Worm (Caenorhabditis elegans) whole organism, L4 larva: ENCODE results near the gene fbxb-3.
A peak's percentile ranks its signal among the peaks of the same experiment; 100 is the strongest.

Experiments used
- F10B5.3 ChIP-seq: sonication (generic microtip); optimal IDR thresholded peaks from 2 replicates; lab custom pipeline; 2016; ENCODE audit warnings: mild to moderate bottlenecking, missing genetic modification characterization, missing compliant biosample characterization
- F44E2.7 ChIP-seq: fragments of 200-800 bp; sonication (Bioruptor generic); IDR thresholded peaks from 2 replicates; pipeline ENCODE4 v2.1.2; 2022; ENCODE audit warnings: missing genetic modification characterization, missing compliant biosample characterization
- T26A8.4 ChIP-seq: fragments of 200-800 bp; sonication (Bioruptor generic); IDR thresholded peaks from 2 replicates; pipeline ENCODE4 v1.3.6; 2022; ENCODE audit warnings: missing genetic modification characterization, missing compliant biosample characterization
- Y105C5A.15 ChIP-seq: fragments of 200-800 bp; sonication (Bioruptor generic); IDR thresholded peaks from 2 replicates; pipeline ENCODE4 v1.3.6; 2022; ENCODE audit warnings: missing genetic modification characterization, missing compliant biosample characterization
- Y48G9A.11 ChIP-seq: fragments of 200-800 bp; sonication (Bioruptor generic); IDR thresholded peaks from 2 replicates; pipeline ENCODE4 v1.3.6; 2022; ENCODE audit warnings: missing genetic modification reagents, missing genetic modification characterization, missing compliant biosample characterization
- Y5F2A.4 ChIP-seq: fragments of 200-800 bp; sonication (Bioruptor generic); optimal IDR thresholded peaks from 2 replicates; lab custom pipeline; 2018; ENCODE audit warnings: mild to moderate bottlenecking, missing genetic modification characterization, missing compliant biosample characterization
- ZK337.2 ChIP-seq: fragments of 200-800 bp; sonication (Bioruptor generic); IDR thresholded peaks from 2 replicates; pipeline ENCODE4 v1.3.6; 2022; ENCODE audit warnings: missing genetic modification reagents, missing genetic modification characterization, missing compliant biosample characterization
- aha-1 ChIP-seq: fragments of 150-350 bp; peaks from one replicate; lab custom pipeline; 2014; ENCODE audit warnings: missing biosample characterization, missing genetic modification characterization
- aly-2 ChIP-seq: sonication (generic microtip); optimal IDR thresholded peaks from 2 replicates; lab custom pipeline; 2018; ENCODE audit warnings: missing biosample characterization, missing genetic modification characterization
- ama-1 ChIP-seq: fragments of 150-350 bp; optimal IDR thresholded peaks from 2 replicates; lab custom pipeline; 2014; ENCODE audit warnings: inconsistent platforms, mixed read lengths
- arid-1 ChIP-seq: fragments of 200-800 bp; sonication (Bioruptor generic); conservative IDR thresholded peaks from 2 replicates; pipeline ENCODE4 v1.3.6; 2022; ENCODE audit warnings: missing genetic modification reagents, missing genetic modification characterization, missing compliant biosample characterization
- ceh-32 ChIP-seq: sonication (generic microtip); optimal IDR thresholded peaks from 2 replicates; lab custom pipeline; 2016; ENCODE audit warnings: mild to moderate bottlenecking, missing genetic modification characterization, missing compliant biosample characterization; ENCODE audit not compliant: poor library complexity
- ceh-82 ChIP-seq: sonication (generic microtip); optimal IDR thresholded peaks from 2 replicates; lab custom pipeline; 2017; ENCODE audit warnings: missing biosample characterization, missing genetic modification characterization
- ces-1 ChIP-seq: fragments of 150-350 bp; sonication (generic microtip); optimal IDR thresholded peaks from 4 replicates; lab custom pipeline; 2014; ENCODE audit warnings: missing biosample characterization, missing genetic modification reagents, missing genetic modification characterization
- cey-2 ChIP-seq: sonication (generic microtip); optimal IDR thresholded peaks from 3 replicates; lab custom pipeline; 2017; ENCODE audit warnings: missing genetic modification characterization, mild to moderate bottlenecking, missing compliant biosample characterization, antibody characterized with exemption, borderline replicate concordance; ENCODE audit not compliant: insufficient read depth
- daf-12 ChIP-seq: fragments of 150-350 bp; optimal IDR thresholded peaks from 2 replicates; lab custom pipeline; 2014; ENCODE audit warnings: missing biosample characterization, missing genetic modification reagents, missing genetic modification characterization
- daf-16 ChIP-seq, 3 experiments: sonication (generic microtip); optimal IDR thresholded peaks; 2 replicates each; lab custom pipeline; 2016 to 2017; ENCODE audit warnings: missing genetic modification characterization in 3 of 3, missing genetic modification reagents in 3 of 3, mild to moderate bottlenecking in 2 of 3, missing compliant biosample characterization in 2 of 3, missing biosample characterization in 1 of 3, moderate library complexity in 1 of 3
- daf-19 ChIP-seq: fragments of 200-800 bp; sonication (Bioruptor generic); conservative IDR thresholded peaks from 2 replicates; pipeline ENCODE4 v1.3.6; 2022; ENCODE audit warnings: missing genetic modification characterization, missing compliant biosample characterization
- dmd-9 ChIP-seq: fragments of 200-800 bp; sonication (Bioruptor generic); IDR thresholded peaks from 2 replicates; pipeline ENCODE4 v1.3.6; 2022; ENCODE audit warnings: missing genetic modification reagents, missing genetic modification characterization, missing compliant biosample characterization
- dpl-1 ChIP-seq: fragments of 150-350 bp; optimal IDR thresholded peaks from 2 replicates; lab custom pipeline; 2014; ENCODE audit warnings: missing biosample characterization, missing genetic modification reagents, missing genetic modification characterization
- dve-1 ChIP-seq: sonication (generic microtip); optimal IDR thresholded peaks from 2 replicates; lab custom pipeline; 2017; ENCODE audit warnings: antibody characterized with exemption, mild to moderate bottlenecking, missing genetic modification characterization, missing compliant biosample characterization; ENCODE audit not compliant: insufficient read depth
- fos-1 ChIP-seq: fragments of 150-350 bp; optimal IDR thresholded peaks from 2 replicates; lab custom pipeline; 2014; ENCODE audit warnings: missing biosample characterization, missing genetic modification characterization
- hif-1 ChIP-seq, 2 experiments: sonication (generic microtip); optimal IDR thresholded peaks; 2 replicates each; lab custom pipeline; 2016 to 2017; ENCODE audit warnings: missing compliant biosample characterization in 2 of 2, missing genetic modification characterization in 2 of 2, missing genetic modification reagents in 2 of 2, missing genotype in 2 of 2, mild to moderate bottlenecking in 1 of 2
- hlh-30 ChIP-seq: sonication (generic microtip); optimal IDR thresholded peaks from 2 replicates; lab custom pipeline; 2017; ENCODE audit warnings: antibody characterized with exemption, mild to moderate bottlenecking, missing genetic modification characterization, missing compliant biosample characterization; ENCODE audit not compliant: insufficient read depth
- jun-1 ChIP-seq: fragments of 150-350 bp; optimal IDR thresholded peaks from 2 replicates; lab custom pipeline; 2014; ENCODE audit warnings: missing biosample characterization, missing genetic modification reagents, missing genetic modification characterization
- lin-1 ChIP-seq: fragments of 200-800 bp; sonication (Bioruptor generic); IDR thresholded peaks from 2 replicates; pipeline ENCODE4 v1.3.6; 2022; ENCODE audit warnings: missing genetic modification reagents, missing genetic modification characterization, missing compliant biosample characterization
- lir-3 ChIP-seq: sonication (generic microtip); optimal IDR thresholded peaks from 2 replicates; lab custom pipeline; 2016; ENCODE audit warnings: mild to moderate bottlenecking, missing genetic modification characterization, missing compliant biosample characterization
- lsy-2 ChIP-seq, 2 experiments: fragments of 150-350 bp in 1 of 2; sonication (generic microtip) in 1 of 2; optimal IDR thresholded peaks; 2 replicates each; lab custom pipeline; 2014 to 2017; ENCODE audit warnings: missing biosample characterization in 2 of 2, missing genetic modification characterization in 2 of 2
- madf-5 ChIP-seq, 2 experiments: fragments of 200-800 bp; sonication (Bioruptor generic); IDR thresholded peaks; 2 replicates each; pipeline ENCODE4 v1.3.6; 2022; ENCODE audit warnings: missing compliant biosample characterization in 2 of 2, missing genetic modification characterization in 2 of 2
- madf-9 ChIP-seq: fragments of 200-800 bp; sonication (Bioruptor generic); conservative IDR thresholded peaks from 2 replicates; pipeline ENCODE4 v1.3.6; 2022; ENCODE audit warnings: missing genetic modification reagents, missing genetic modification characterization, missing compliant biosample characterization
- mdt-29 ChIP-seq: fragments of 200-800 bp; sonication (Bioruptor generic); IDR thresholded peaks from 2 replicates; pipeline ENCODE4 v1.3.6; 2022; ENCODE audit warnings: missing genetic modification reagents, missing genetic modification characterization, missing compliant biosample characterization
- mes-2 ChIP-seq: sonication (generic microtip); optimal IDR thresholded peaks from 2 replicates; lab custom pipeline; 2016; ENCODE audit warnings: missing genotype, mild to moderate bottlenecking, missing genetic modification characterization, missing compliant biosample characterization; ENCODE audit not compliant: poor library complexity, severe bottlenecking
- mxl-2 ChIP-seq: fragments of 200-800 bp; sonication (Bioruptor generic); conservative IDR thresholded peaks from 2 replicates; pipeline ENCODE4 v1.3.6; 2022; ENCODE audit warnings: missing genetic modification reagents, missing genetic modification characterization, missing compliant biosample characterization
- mxl-3 ChIP-seq: fragments of 200-800 bp; sonication (Bioruptor generic); optimal IDR thresholded peaks from 2 replicates; lab custom pipeline; 2018; ENCODE audit warnings: mild to moderate bottlenecking, missing genetic modification characterization, missing compliant biosample characterization
- nhr-111 ChIP-seq: fragments of 200-800 bp; sonication (Bioruptor generic); optimal IDR thresholded peaks from 2 replicates; lab custom pipeline; 2018; ENCODE audit warnings: mild to moderate bottlenecking, missing genetic modification characterization, missing compliant biosample characterization
- nhr-237 ChIP-seq: sonication (generic microtip); optimal IDR thresholded peaks from 2 replicates; lab custom pipeline; 2017; ENCODE audit warnings: missing biosample characterization, missing genetic modification characterization
- nhr-42 ChIP-seq: fragments of 200-800 bp; sonication (Bioruptor generic); IDR thresholded peaks from 2 replicates; pipeline ENCODE4 v1.3.6; 2022; ENCODE audit warnings: missing genetic modification characterization, missing compliant biosample characterization
- nhr-6 ChIP-seq: fragments of 150-350 bp; optimal IDR thresholded peaks from 2 replicates; lab custom pipeline; 2014; ENCODE audit warnings: missing biosample characterization, missing genetic modification characterization
- nhr-76 ChIP-seq: fragments of 150-350 bp; optimal IDR thresholded peaks from 2 replicates; lab custom pipeline; 2014; ENCODE audit warnings: missing biosample characterization, missing genetic modification characterization
- nhr-77 ChIP-seq: fragments of 150-350 bp; optimal IDR thresholded peaks from 2 replicates; lab custom pipeline; 2014; ENCODE audit warnings: missing biosample characterization, missing genetic modification characterization
- rbr-2 ChIP-seq: sonication (generic microtip); optimal IDR thresholded peaks from 2 replicates; lab custom pipeline; 2016; ENCODE audit warnings: missing genotype, missing genetic modification characterization, missing compliant biosample characterization
- snpc-4 ChIP-seq: fragments of 150-350 bp; optimal IDR thresholded peaks from 2 replicates; lab custom pipeline; 2014; ENCODE audit warnings: missing biosample characterization, missing genetic modification characterization
- unc-39 ChIP-seq: sonication (generic microtip); optimal IDR thresholded peaks from 2 replicates; lab custom pipeline; 2017; ENCODE audit warnings: missing biosample characterization, missing genetic modification characterization
- zfp-3 ChIP-seq: fragments of 200-800 bp; sonication (Bioruptor generic); conservative IDR thresholded peaks from 2 replicates; pipeline ENCODE4 v1.3.6; 2022; ENCODE audit warnings: missing genetic modification reagents, missing genetic modification characterization, missing compliant biosample characterization
- zip-2 ChIP-seq: fragments of 150-350 bp; optimal IDR thresholded peaks from 2 replicates; lab custom pipeline; 2014; ENCODE audit warnings: missing biosample characterization, missing genetic modification characterization
- ztf-11 ChIP-seq: fragments of 150-350 bp; optimal IDR thresholded peaks from 2 replicates; lab custom pipeline; 2014; ENCODE audit warnings: missing biosample characterization, missing genetic modification characterization

fbxb-3 gene

DNA sequence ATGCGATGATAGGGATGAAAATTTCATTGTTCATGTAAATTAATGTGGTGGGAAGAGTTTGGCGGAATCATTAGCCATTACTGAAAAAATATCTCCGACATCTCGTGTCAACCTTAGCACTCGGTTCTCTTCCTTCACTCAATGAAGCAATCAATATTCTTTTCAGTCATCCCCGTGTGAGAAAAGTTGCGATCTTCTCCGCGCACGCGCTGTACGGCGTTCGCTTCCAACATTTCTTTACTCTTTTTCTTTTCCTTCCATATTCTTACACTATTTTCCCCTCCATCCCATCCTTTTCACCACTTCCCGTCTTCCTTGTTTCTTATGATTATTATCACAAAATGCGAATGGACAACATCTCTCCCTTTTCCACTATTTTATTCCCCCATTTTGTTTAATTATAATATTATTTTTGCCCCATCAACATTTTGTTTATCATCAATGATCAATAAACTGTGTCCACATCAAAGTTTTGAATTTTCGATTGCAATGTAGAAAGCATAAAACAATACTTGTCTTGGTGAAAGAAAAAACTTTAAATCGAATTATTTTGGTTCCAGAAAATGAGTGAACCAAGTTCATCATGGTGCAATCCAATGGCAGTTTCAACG, 21.3 kb downstream of the fbxb-3 start, which contains the start of gene mob-1 (continued):
- no peak for TF ChIP-seq dpl-1 (GFP tag; lab: Kevin White, UChicago)
- no peak for TF ChIP-seq zip-2 (tag; lab: Kevin White, UChicago)
- peak; percentile 54 for TF ChIP-seq ama-1 (lab: Kevin White, UChicago)
- TF ChIP-seq mdt-29 (GFP tag; lab: Robert Waterston, UW): no peak
- TF ChIP-seq mes-2 (tag; lab: Kevin White, UChicago): peak; percentile 29
- peak; percentile 66 for TF ChIP-seq mxl-3
- TF ChIP-seq Y105C5A.15: no peak
- TF ChIP-seq madf-9: no peak
- TF ChIP-seq nhr-42 (GFP tag; lab: Robert Waterston, UW): no peak
- no peak for TF ChIP-seq ztf-11 (tag; lab: Kevin White, UChicago)
- TF ChIP-seq hif-1 (tag; optimal IDR thresholded peaks at IDR 0.05; lab: Kevin White, UChicago): no peak
- TF ChIP-seq F44E2.7 (GFP tag; lab: Robert Waterston, UW): no peak
- no peak for TF ChIP-seq nhr-76 (tag; lab: Kevin White, UChicago)
- no peak for TF ChIP-seq daf-12 (tag; lab: Kevin White, UChicago)
- peak; percentile 38 for TF ChIP-seq aha-1 (tag; lab: Kevin White, UChicago)
- TF ChIP-seq cey-2 (tag; lab: Kevin White, UChicago): no peak
- TF ChIP-seq jun-1: no peak
- no peak for TF ChIP-seq ces-1 (GFP tag; lab: Kevin White, UChicago)
- TF ChIP-seq lsy-2 (tag; optimal IDR thresholded peaks at IDR 0.05; lab: Kevin White, UChicago): peak in 1 of 2 experiments; percentile 31
- TF ChIP-seq dmd-9 (GFP tag; lab: Robert Waterston, UW): no peak
- no peak for TF ChIP-seq daf-19 (GFP tag; lab: Robert Waterston, UW)
- TF ChIP-seq mxl-2 (GFP tag; lab: Robert Waterston, UW): no peak
- TF ChIP-seq arid-1 (GFP tag; lab: Robert Waterston, UW): no peak
- peak; percentile 7 for TF ChIP-seq nhr-77 (tag; lab: Kevin White, UChicago)
- TF ChIP-seq, all 104 proteins: peak for 14

DNA sequence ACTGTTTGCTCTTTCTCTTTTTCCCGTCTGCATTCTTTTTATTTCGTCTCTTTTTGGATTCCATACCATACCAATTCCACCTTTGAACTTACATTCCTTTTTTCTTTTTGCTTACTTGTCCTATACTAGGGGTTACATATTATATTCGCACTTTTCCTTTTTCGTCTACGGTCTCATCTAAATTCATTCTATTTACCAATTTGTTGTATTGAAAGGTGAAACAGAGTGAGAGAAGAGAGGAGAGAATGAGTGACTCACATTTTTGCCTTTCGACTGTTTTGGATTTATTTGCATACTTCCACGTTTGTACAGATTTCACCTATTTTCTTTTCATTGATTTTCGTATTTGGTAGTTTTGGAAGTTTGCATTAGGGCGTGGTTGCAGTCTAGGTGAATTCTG, 24.7 kb downstream of the fbxb-3 start:
- TF ChIP-seq nhr-6 (tag; lab: Kevin White, UChicago) (peak; percentile 86), fos-1 (tag; lab: Kevin White, UChicago) (no peak), ZK337.2 (GFP tag; lab: Robert Waterston, UW) (no peak), daf-16 (GFP tag; optimal IDR thresholded peaks at IDR 0.05; lab: Kevin White, UChicago) (no peak), daf-16 (tag; optimal IDR thresholded peaks at IDR 0.05; lab: Kevin White, UChicago) (peak; percentile 32), unc-39 (tag; lab: Kevin White, UChicago) (no peak), dve-1 (tag; lab: Kevin White, UChicago) (peak; percentile 28), hlh-30 (tag; lab: Kevin White, UChicago) (no peak), Y48G9A.11 (GFP tag; lab: Robert Waterston, UW) (no peak), zfp-3 (GFP tag; lab: Robert Waterston, UW) (no peak), F10B5.3 (no peak), lsy-2 (tag; optimal IDR thresholded peaks at IDR 0.05; lab: Kevin White, UChicago) (no peak), mes-2 (tag; lab: Kevin White, UChicago) (no peak), lin-1 (GFP tag; lab: Robert Waterston, UW) (no peak), lir-3 (tag; lab: Kevin White, UChicago) (no peak), nhr-237 (tag; lab: Kevin White, UChicago) (no peak), rbr-2 (tag; lab: Kevin White, UChicago) (no peak), Y5F2A.4 (GFP tag; lab: Kevin White, UChicago) (no peak), snpc-4 (no peak), T26A8.4 (GFP tag; lab: Robert Waterston, UW) (no peak), ceh-82 (tag; lab: Kevin White, UChicago) (no peak), nhr-111 (GFP tag; lab: Kevin White, UChicago) (no peak), aly-2 (tag; lab: Kevin White, UChicago) (no peak), madf-5 (GFP tag; IDR thresholded peaks at IDR 0.05; lab: Robert Waterston, UW) (no peak), ceh-32 (tag; lab: Kevin White, UChicago) (no peak), cey-2 (tag; lab: Kevin White, UChicago) (no peak)
